Fruit fly (Drosophila melanogaster): ENCODE results near the gene CG42526.
A peak's percentile ranks its signal among the peaks of the same experiment; 100 is the strongest.

The CG42526 gene

DNA sequence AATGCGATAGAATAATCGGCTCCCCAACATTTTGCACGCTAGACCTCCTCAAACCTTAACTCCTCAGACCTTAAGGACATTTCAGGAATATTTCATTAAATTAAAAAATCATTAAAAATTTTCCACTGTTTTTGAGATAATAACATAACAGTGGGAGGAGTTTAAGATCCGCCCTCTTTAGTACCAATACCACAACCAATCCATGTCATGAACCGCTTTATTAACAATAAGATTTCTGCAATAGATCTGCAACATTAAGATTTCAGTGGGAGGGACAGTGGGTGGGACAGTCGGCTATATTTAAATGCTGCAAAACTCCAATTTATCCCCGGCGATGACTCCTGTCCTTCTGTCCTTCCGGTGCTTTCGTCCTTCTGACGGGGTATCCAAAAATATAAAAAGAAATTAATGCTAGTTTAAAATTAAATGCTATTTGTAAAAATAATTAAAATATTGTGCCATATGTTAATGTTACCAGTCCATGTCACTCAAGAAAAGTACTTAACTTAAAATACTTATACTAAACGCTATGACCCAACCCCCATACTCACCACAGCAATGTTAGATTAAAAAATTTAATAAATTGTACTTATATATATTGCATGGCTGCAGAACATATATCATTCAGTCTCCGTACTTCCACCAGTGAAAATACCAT is 7.6 kb upstream of the CG42526 start, which contains the start of gene Srg3 (continued):
- no peak for TF ChIP-seq Pdp1 (GFP tag; optimal IDR thresholded peaks at IDR 0.05)
- no peak for TF ChIP-seq run (tag; optimal IDR thresholded peaks at IDR 0.05)
- no peak for TF ChIP-seq salm (tag; optimal IDR thresholded peaks at IDR 0.05)

DNA sequence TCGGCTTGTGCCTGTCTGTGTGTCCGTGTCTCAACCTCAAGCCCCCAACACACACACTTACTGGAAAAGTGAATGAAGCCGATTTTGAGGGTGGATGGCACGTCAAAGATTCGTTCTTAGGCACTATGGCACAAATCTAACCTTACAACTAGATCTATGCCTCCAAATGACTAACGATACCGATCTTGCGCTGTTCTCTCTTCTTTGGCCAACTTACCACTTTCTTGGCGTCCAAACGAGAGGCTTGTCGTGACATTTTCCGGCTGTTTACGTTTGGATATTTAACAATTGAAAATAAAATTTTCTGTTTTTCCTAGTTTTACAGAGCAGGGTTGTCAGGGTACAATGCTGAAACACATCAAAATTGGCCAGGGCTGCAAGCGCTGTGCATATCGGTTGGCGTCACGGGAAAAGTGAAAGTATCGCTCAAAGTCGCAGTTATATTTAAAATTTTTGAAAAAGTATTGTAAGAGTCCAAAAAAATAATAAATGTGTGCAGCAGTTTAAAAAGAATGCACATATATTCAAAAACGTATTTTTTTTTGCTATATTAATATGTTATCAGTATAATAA is 6.8 kb upstream of the CG42526 start, which contains the start of the genes Bet3 and Nf-YA:
Bet3 (minus strand) TSS at position 361 of the 573 bp plus-strand sequence.
Nf-YA (minus strand) TSS at position 361 of the 573 bp plus-strand sequence.
- TF ChIP-seq CG16815 (GFP tag; optimal IDR thresholded peaks at IDR 0.05) = no peak
- peak; percentile 50 for TF ChIP-seq CG10654 (GFP tag; optimal IDR thresholded peaks at IDR 0.05)
- TF ChIP-seq CG4820 (GFP tag; optimal IDR thresholded peaks at IDR 0.05) = peak; percentile 14
- peak; percentile 44 for TF ChIP-seq CG2678 (tag; optimal IDR thresholded peaks at IDR 0.05)
- TF ChIP-seq CG32532 (GFP tag; IDR thresholded peaks at IDR 0.05) = peak; percentile 72
- TF ChIP-seq CG34422 (GFP tag; IDR thresholded peaks at IDR 0.05) = peak; percentile 67; the same call in 2 of the 3 replicates
- TF ChIP-seq oc (tag; optimal IDR thresholded peaks at IDR 0.05) = no peak
- no peak for TF ChIP-seq pros (GFP tag; optimal IDR thresholded peaks at IDR 0.05)
- TF ChIP-seq Side (GFP tag; optimal IDR thresholded peaks at IDR 0.05) = peak; percentile 8
- peak; percentile 47 for TF ChIP-seq CG10979 (tag; optimal IDR thresholded peaks at IDR 0.05)
- peak; percentile 8 for TF ChIP-seq CG17385 (GFP tag; optimal IDR thresholded peaks at IDR 0.05)
- peak; percentile 63 for TF ChIP-seq CHES-1-like (GFP tag; optimal IDR thresholded peaks at IDR 0.05)
- peak in 1 of 2 experiments; percentile 28 for TF ChIP-seq bsh (GFP tag; optimal IDR thresholded peaks at IDR 0.05)
- no peak for TF ChIP-seq ro (GFP tag; IDR thresholded peaks at IDR 0.05)
- TF ChIP-seq danr (GFP tag; IDR thresholded peaks at IDR 0.05) = no peak
- peak; percentile 69 for TF ChIP-seq HLH4C (GFP tag; IDR thresholded peaks at IDR 0.05; ENCODE audit: partially characterized antibody)
- TF ChIP-seq CG8924 (tag; optimal IDR thresholded peaks at IDR 0.05) = peak; percentile 5
- no peak for TF ChIP-seq CG10462 (GFP tag; optimal IDR thresholded peaks at IDR 0.05)
- TF ChIP-seq CG4707 (GFP tag; optimal IDR thresholded peaks at IDR 0.05) = no peak
- no peak for TF ChIP-seq CG1529 (GFP tag; optimal IDR thresholded peaks at IDR 0.05)
- TF ChIP-seq CG13894 (tag; optimal IDR thresholded peaks at IDR 0.05) = peak; percentile 66
- peak; percentile 14 for TF ChIP-seq vfl (GFP tag; optimal IDR thresholded peaks at IDR 0.05)
- peak; percentile 53 for TF ChIP-seq Camta (GFP tag; optimal IDR thresholded peaks at IDR 0.05)
- TF ChIP-seq knrl (GFP tag; IDR thresholded peaks at IDR 0.05; ENCODE audit: partially characterized antibody) = peak; percentile 90
- peak; percentile 11; the same call in 1 of the 3 replicates for TF ChIP-seq Optix (GFP tag; IDR thresholded peaks at IDR 0.05)
- no peak for TF ChIP-seq tll (GFP tag; optimal IDR thresholded peaks at IDR 0.05)
- no peak for TF ChIP-seq Hr78 (GFP tag; optimal IDR thresholded peaks at IDR 0.05)
- TF ChIP-seq CG11093 (GFP tag; IDR thresholded peaks at IDR 0.05) = 0 out of 3 replicates have a peak, but pooled peaks have one; percentile 17
- peak; percentile 98 for TF ChIP-seq Myb (GFP tag; optimal IDR thresholded peaks at IDR 0.05)
- peak; percentile 29 for TF ChIP-seq shn (GFP tag; optimal IDR thresholded peaks at IDR 0.05)
- TF ChIP-seq CG4424 (GFP tag; optimal IDR thresholded peaks at IDR 0.05) = peak; percentile 51
- no peak for TF ChIP-seq CG6765 (GFP tag; optimal IDR thresholded peaks at IDR 0.05)
- peak; percentile 32 for TF ChIP-seq lab (GFP tag; optimal IDR thresholded peaks at IDR 0.05)
- TF ChIP-seq CG1603 (tag; optimal IDR thresholded peaks at IDR 0.05) = peak; percentile 79
- peak; percentile 3 for TF ChIP-seq Fer1 (GFP tag; optimal IDR thresholded peaks at IDR 0.05)
- TF ChIP-seq D19A (tag; optimal IDR thresholded peaks at IDR 0.05) = peak; percentile 20
- peak; percentile 63 for TF ChIP-seq CG2120 (GFP tag; optimal IDR thresholded peaks at IDR 0.05)
- TF ChIP-seq sisA (GFP tag; IDR thresholded peaks at IDR 0.05) = peak; percentile 71
- TF ChIP-seq Ptx1 (GFP tag; IDR thresholded peaks at IDR 0.05) = peak; percentile 53; the same call in 1 of the 2 replicates
- TF ChIP-seq NFAT (GFP tag; IDR thresholded peaks at IDR 0.05) = peak; percentile 88
- peak; percentile 43 for TF ChIP-seq CG12769 (tag; optimal IDR thresholded peaks at IDR 0.05)
- peak; percentile 61 for TF ChIP-seq ind (GFP tag; optimal IDR thresholded peaks at IDR 0.05)
- TF ChIP-seq her (GFP tag; optimal IDR thresholded peaks at IDR 0.05) = peak; percentile 36
